Fruit fly (Drosophila melanogaster) whole organism, adult: ENCODE results near the gene CG2278.

Source experiments
- CG1620 ChIP-seq: fragments of 200-800 bp; sonication (Bioruptor generic); optimal IDR thresholded peaks from 2 replicates; lab custom pipeline; 2016; ENCODE audit warnings: missing biosample characterization, missing genetic modification characterization
- CG33017 ChIP-seq: fragments of 200-800 bp; sonication (Bioruptor generic); optimal IDR thresholded peaks from 2 replicates; lab custom pipeline; 2018; ENCODE audit warnings: missing biosample characterization, mild to moderate bottlenecking, missing genetic modification characterization, moderate library complexity
- Clk ChIP-seq: fragments of 200-800 bp; sonication (Bioruptor generic); optimal IDR thresholded peaks from 2 replicates; lab custom pipeline; 2017; ENCODE audit warnings: missing biosample characterization, missing genetic modification characterization
- cic ChIP-seq: fragments of 200-800 bp; sonication (Bioruptor generic); optimal IDR thresholded peaks from 2 replicates; lab custom pipeline; 2017; ENCODE audit warnings: missing biosample characterization, mild to moderate bottlenecking, missing genetic modification characterization, moderate library complexity
- cnc ChIP-seq, 2 experiments: fragments of >200 bp; optimal IDR thresholded peaks; 2 replicates each; lab custom pipeline; 2017
- kay ChIP-seq: fragments of 200-800 bp; sonication (Bioruptor generic); peaks from one replicate; lab custom pipeline; 2016; ENCODE audit warnings: missing biosample characterization, missing genetic modification characterization, borderline replicate concordance
- ovo ChIP-seq: fragments of 200-800 bp; sonication (Bioruptor generic); optimal IDR thresholded peaks from 2 replicates; lab custom pipeline; 2016; ENCODE audit warnings: missing biosample characterization, missing genetic modification characterization
- pad ChIP-seq: fragments of 200-800 bp; sonication (Bioruptor generic); optimal IDR thresholded peaks from 3 replicates; lab custom pipeline; 2017; ENCODE audit warnings: missing biosample characterization, missing genetic modification characterization, mild to moderate bottlenecking, moderate library complexity, missing genetic modification reagents

dm6 chrX:8129204-8129997 is 40.7 kb downstream of the CG2278 start, which contains the start of gene CG2116:
- TF ChIP-seq CG33017 (tag; lab: Kevin White, UChicago): no peak
- no peak for TF ChIP-seq Clk
- TF ChIP-seq cnc (optimal IDR thresholded peaks at IDR 0.05; lab: Kevin White, UChicago): no peak
- no peak for TF ChIP-seq cic (GFP tag; lab: Kevin White, UChicago)
- TF ChIP-seq CG1620 (GFP tag; lab: Kevin White, UChicago): peak; percentile 24
- no peak for TF ChIP-seq kay
- no peak for TF ChIP-seq ovo
- peak; percentile 25 for TF ChIP-seq pad (GFP tag; lab: Kevin White, UChicago)
